Worm (Caenorhabditis elegans): ENCODE data around the gene C34C12.8.

DNA sequence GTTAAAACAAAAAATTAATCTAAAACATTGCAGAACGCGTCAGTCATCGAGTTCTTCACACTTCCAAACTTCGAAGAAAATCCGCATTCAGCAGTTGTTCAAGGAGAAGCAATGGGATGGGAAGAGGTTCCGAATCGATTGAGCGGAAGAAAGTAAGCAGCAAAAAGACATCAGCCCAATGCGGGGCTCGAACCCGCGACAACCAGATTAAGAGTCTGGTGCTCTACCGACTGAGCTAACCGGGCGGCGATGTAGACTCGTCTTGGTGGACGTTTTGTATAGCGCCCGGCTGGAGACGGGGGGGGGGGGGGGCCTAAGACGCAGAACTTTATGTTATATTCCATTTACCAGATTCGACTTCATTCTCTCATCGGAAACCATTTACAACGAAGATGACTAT, 33.5 kb upstream of the C34C12.8 start:
- TF ChIP-seq nhr-11 (tag; optimal IDR thresholded peaks at IDR 0.05) (no peak), ztf-1 (GFP tag; conservative IDR thresholded peaks at IDR 0.05) (no peak)

Data from whole organism, L2 larva.